Worm (Caenorhabditis elegans): Measurements from ENCODE around the gene ZK105.5.
"Not testable (repeated sequence)": the region's sequence is repeated elsewhere in the genome, so short reads cannot be mapped to it uniquely, and the experiment has no call there.

- TF ChIP-seq nhr-76 (tag; optimal IDR thresholded peaks at IDR 0.05); elt-2 (tag; optimal IDR thresholded peaks at IDR 0.05); snpc-4 (tag; optimal IDR thresholded peaks at IDR 0.05); ceh-16 (tag; optimal IDR thresholded peaks at IDR 0.05); nhr-12 (tag; optimal IDR thresholded peaks at IDR 0.05); sea-2 (GFP tag; optimal IDR thresholded peaks at IDR 0.05); egl-27 (tag; optimal IDR thresholded peaks at IDR 0.05); nhr-11 (tag; optimal IDR thresholded peaks at IDR 0.05); pha-4 (tag; optimal IDR thresholded peaks at IDR 0.05); ama-1 (optimal IDR thresholded peaks at IDR 0.05); ceh-28 (tag; optimal IDR thresholded peaks at IDR 0.05): not testable (repeated sequence)
Observed at ce11 chrV:7703536-7703935, 14.0 kb downstream of the ZK105.5 start, which contains the start of gene srsx-40.

Measured in whole organism, L3 larva.